Fruit fly (Drosophila melanogaster) whole organism, embryonic: Measurements from ENCODE around the gene Rai1.

Experiments
- CG10565 ChIP-seq: fragments of 200-800 bp; sonication (Bioruptor generic); optimal IDR thresholded peaks from 3 replicates; lab custom pipeline; 2016; ENCODE audit warnings: missing biosample characterization, mild to moderate bottlenecking, missing genetic modification characterization
- CG10959 ChIP-seq: fragments of 200-800 bp; sonication (Bioruptor generic); IDR thresholded peaks from 2 replicates; pipeline ENCODE4 v1.3.6; 2022; ENCODE audit warnings: missing biosample characterization, missing genetic modification characterization
- CG11093 ChIP-seq: fragments of 200-800 bp; sonication (Bioruptor generic); IDR thresholded peaks from 3 replicates; pipeline ENCODE4 v1.3.6; 2022; ENCODE audit warnings: missing biosample characterization, missing genetic modification characterization
- CG11456 ChIP-seq: fragments of 200-800 bp; sonication (Bioruptor generic); IDR thresholded peaks from 3 replicates; pipeline ENCODE4 v1.3.6; 2022; ENCODE audit warnings: missing biosample characterization, missing genetic modification characterization
- CG12236 ChIP-seq: fragments of 200-800 bp; sonication (Bioruptor generic); optimal IDR thresholded peaks from 2 replicates; lab custom pipeline; 2016; ENCODE audit warnings: missing biosample characterization, missing genetic modification characterization
- CG15601 ChIP-seq: fragments of 200-800 bp; sonication (Bioruptor generic); optimal IDR thresholded peaks from 3 replicates; lab custom pipeline; 2019; ENCODE audit warnings: missing biosample characterization, mild to moderate bottlenecking, missing genetic modification characterization, moderate library complexity
- CG1647 ChIP-seq: fragments of 200-800 bp; sonication (Bioruptor generic); optimal IDR thresholded peaks from 3 replicates; lab custom pipeline; 2016; ENCODE audit warnings: missing biosample characterization, missing genetic modification characterization
- CG16863 ChIP-seq: fragments of 200-800 bp; sonication (Bioruptor generic); optimal IDR thresholded peaks from 3 replicates; lab custom pipeline; 2016; ENCODE audit warnings: missing biosample characterization, missing genetic modification characterization
- CG17385 ChIP-seq: fragments of 200-800 bp; sonication (Bioruptor generic); optimal IDR thresholded peaks from 3 replicates; lab custom pipeline; 2018; ENCODE audit warnings: missing biosample characterization, mild to moderate bottlenecking, missing genetic modification characterization
- CG2202 ChIP-seq: fragments of 200-800 bp; sonication (Bioruptor generic); optimal IDR thresholded peaks from 2 replicates; lab custom pipeline; 2018; ENCODE audit warnings: missing biosample characterization, mild to moderate bottlenecking, missing genetic modification characterization
- CG31441 ChIP-seq: fragments of 200-800 bp; sonication (Bioruptor generic); IDR thresholded peaks from 2 replicates; pipeline ENCODE4 v1.3.6; 2022; ENCODE audit warnings: missing biosample characterization, missing genetic modification characterization
- CG43689 ChIP-seq: fragments of 200-800 bp; sonication (Bioruptor generic); IDR thresholded peaks from 2 replicates; pipeline ENCODE4 v1.3.6; 2022; ENCODE audit warnings: missing biosample characterization, missing genetic modification characterization
- CG9817 ChIP-seq: fragments of 200-800 bp; sonication (Bioruptor generic); optimal IDR thresholded peaks from 2 replicates; lab custom pipeline; 2018; ENCODE audit warnings: missing biosample characterization, mild to moderate bottlenecking, missing genetic modification characterization, moderate library complexity
- Elba2 ChIP-seq: fragments of 200-800 bp; sonication (Bioruptor generic); optimal IDR thresholded peaks from 3 replicates; lab custom pipeline; 2016; ENCODE audit warnings: missing biosample characterization, missing genetic modification characterization
- Mes4 ChIP-seq: fragments of 200-800 bp; sonication (Bioruptor generic); optimal IDR thresholded peaks from 2 replicates; lab custom pipeline; 2016; ENCODE audit warnings: missing biosample characterization, missing genetic modification characterization
- NC2β ChIP-seq: fragments of 200-800 bp; sonication (Bioruptor generic); optimal IDR thresholded peaks from 2 replicates; lab custom pipeline; 2016; ENCODE audit warnings: missing biosample characterization, missing genetic modification characterization
- Nf-YB ChIP-seq: fragments of 200-800 bp; sonication (Bioruptor generic); optimal IDR thresholded peaks from 3 replicates; lab custom pipeline; 2019; ENCODE audit warnings: missing biosample characterization, mild to moderate bottlenecking, missing genetic modification characterization, moderate library complexity
- Opbp ChIP-seq: fragments of 200-800 bp; sonication (Bioruptor generic); IDR thresholded peaks from 3 replicates; pipeline ENCODE4 v1.3.6; 2022; ENCODE audit warnings: missing biosample characterization, missing genetic modification characterization; ENCODE audit not compliant: partially characterized antibody
- Ptx1 ChIP-seq: fragments of 200-800 bp; sonication (Bioruptor generic); IDR thresholded peaks from 2 replicates; pipeline ENCODE4 v1.3.6; 2022; ENCODE audit warnings: missing biosample characterization, missing genetic modification characterization
- Scr ChIP-seq: fragments of 200-800 bp; sonication (Bioruptor generic); IDR thresholded peaks from 2 replicates; pipeline ENCODE4 v1.3.6; 2022; ENCODE audit warnings: missing biosample characterization, missing genetic modification characterization; ENCODE audit not compliant: partially characterized antibody
- Sry-δ ChIP-seq: fragments of 200-800 bp; sonication (Bioruptor generic); optimal IDR thresholded peaks from 2 replicates; lab custom pipeline; 2016; ENCODE audit warnings: missing biosample characterization, missing genetic modification characterization
- Stat92E ChIP-seq, 3 experiments: fragments of >200 bp in 2 of 3; fragments of 200-800 bp in 1 of 3; sonication (Bioruptor generic) in 1 of 3; optimal IDR thresholded peaks; 2 replicates each; lab custom pipeline; 2017 to 2019; ENCODE audit warnings: missing biosample characterization in 3 of 3, missing genetic modification characterization in 3 of 3, mild to moderate bottlenecking in 1 of 3, moderate library complexity in 1 of 3
- Vsx1 ChIP-seq: fragments of 200-800 bp; sonication (Bioruptor generic); optimal IDR thresholded peaks from 2 replicates; lab custom pipeline; 2017; ENCODE audit warnings: missing biosample characterization, mild to moderate bottlenecking, missing genetic modification characterization, missing genetic modification reagents
- ab ChIP-seq: fragments of 200-800 bp; sonication (Bioruptor generic); optimal IDR thresholded peaks from 2 replicates; lab custom pipeline; 2016; ENCODE audit warnings: missing biosample characterization, missing genetic modification characterization
- chif ChIP-seq, 2 experiments: fragments of 200-800 bp; sonication (Bioruptor generic); optimal IDR thresholded peaks; 3 replicates each; lab custom pipeline; 2016; ENCODE audit warnings: missing biosample characterization in 2 of 2, missing genetic modification characterization in 2 of 2
- ci ChIP-seq: fragments of 200-800 bp; sonication (Bioruptor generic); IDR thresholded peaks from 3 replicates; pipeline ENCODE4 v1.3.6; 2022; ENCODE audit warnings: missing biosample characterization, missing genetic modification characterization
- dmrt11E ChIP-seq: fragments of 200-800 bp; sonication (Bioruptor generic); optimal IDR thresholded peaks from 3 replicates; lab custom pipeline; 2018; ENCODE audit warnings: missing biosample characterization, mild to moderate bottlenecking, missing genetic modification characterization, moderate library complexity
- gcm2 ChIP-seq: fragments of 200-800 bp; sonication (Bioruptor generic); optimal IDR thresholded peaks from 2 replicates; lab custom pipeline; 2016; ENCODE audit warnings: missing biosample characterization, missing genetic modification characterization
- ham ChIP-seq: fragments of 200-800 bp; sonication (Bioruptor generic); IDR thresholded peaks from 2 replicates; pipeline ENCODE4 v1.3.6; 2022; ENCODE audit warnings: missing biosample characterization, missing genetic modification characterization
- her ChIP-seq: fragments of 200-800 bp; sonication (Bioruptor generic); optimal IDR thresholded peaks from 2 replicates; lab custom pipeline; 2016; ENCODE audit warnings: missing biosample characterization, missing genetic modification characterization
- hth ChIP-seq: fragments of >200 bp; optimal IDR thresholded peaks from 2 replicates; lab custom pipeline; 2017; ENCODE audit warnings: inconsistent platforms
- ind ChIP-seq: fragments of 200-800 bp; sonication (Bioruptor generic); optimal IDR thresholded peaks from 3 replicates; lab custom pipeline; 2016; ENCODE audit warnings: missing biosample characterization, missing genetic modification characterization
- maf-S ChIP-seq: fragments of 200-800 bp; sonication (Bioruptor generic); optimal IDR thresholded peaks from 2 replicates; lab custom pipeline; 2016; ENCODE audit warnings: missing biosample characterization, missing genetic modification characterization
- mam ChIP-seq: fragments of 200-800 bp; sonication (Bioruptor generic); optimal IDR thresholded peaks from 3 replicates; lab custom pipeline; 2016; ENCODE audit warnings: missing biosample characterization, missing genetic modification characterization
- nom ChIP-seq: fragments of 200-800 bp; sonication (Bioruptor generic); optimal IDR thresholded peaks from 2 replicates; lab custom pipeline; 2017; ENCODE audit warnings: missing biosample characterization, missing genetic modification characterization, mild to moderate bottlenecking, moderate library complexity, missing genetic modification reagents
- odd ChIP-seq: fragments of 200-800 bp; sonication (Bioruptor generic); optimal IDR thresholded peaks from 2 replicates; lab custom pipeline; 2017; ENCODE audit warnings: missing biosample characterization, mild to moderate bottlenecking, missing genetic modification characterization
- pan ChIP-seq, 4 experiments: fragments of >200 bp in 3 of 4; fragments of 200-800 bp in 1 of 4; sonication (Bioruptor generic) in 1 of 4; optimal IDR thresholded peaks in 3 of 4; IDR thresholded peaks in 1 of 4; 2 replicates each; pipeline versions ENCODE4 v1.3.6 to Lab custom; 2017 to 2022; ENCODE audit warnings: missing biosample characterization in 2 of 4, missing genetic modification characterization in 2 of 4, mixed read lengths in 1 of 4
- psq ChIP-seq: fragments of 200-800 bp; sonication (Bioruptor generic); optimal IDR thresholded peaks from 2 replicates; lab custom pipeline; 2017; ENCODE audit warnings: missing biosample characterization, missing genetic modification characterization
- sc ChIP-seq, 3 experiments: fragments of >200 bp in 2 of 3; fragments of 200-800 bp in 1 of 3; sonication (Bioruptor generic) in 1 of 3; optimal IDR thresholded peaks; 2 replicates in 2 of 3; 3 replicates in 1 of 3; lab custom pipeline; 2017; ENCODE audit warnings: mild to moderate bottlenecking in 1 of 3, missing biosample characterization in 1 of 3, missing genetic modification characterization in 1 of 3, missing genetic modification reagents in 1 of 3
- sens-2 ChIP-seq: fragments of 200-800 bp; sonication (Bioruptor generic); IDR thresholded peaks from 2 replicates; pipeline ENCODE4 v1.3.6; 2022; ENCODE audit warnings: missing biosample characterization, missing genetic modification characterization
- sim ChIP-seq: fragments of 200-800 bp; sonication (Bioruptor generic); IDR thresholded peaks from 2 replicates; pipeline ENCODE4 v1.3.6; 2022; ENCODE audit warnings: missing biosample characterization, missing genetic modification characterization
- sima ChIP-seq: fragments of 200-800 bp; sonication (Bioruptor generic); optimal IDR thresholded peaks from 2 replicates; lab custom pipeline; 2016; ENCODE audit warnings: missing biosample characterization, missing genetic modification characterization
- sisA ChIP-seq: fragments of 200-800 bp; sonication (Bioruptor generic); IDR thresholded peaks from 2 replicates; pipeline ENCODE4 v1.3.6; 2022; ENCODE audit warnings: missing biosample characterization, missing genetic modification characterization
- slp2 ChIP-seq: fragments of 200-800 bp; sonication (Bioruptor generic); optimal IDR thresholded peaks from 2 replicates; lab custom pipeline; 2016; ENCODE audit warnings: missing biosample characterization, missing genetic modification characterization
- stc ChIP-seq: fragments of 200-800 bp; sonication (Bioruptor generic); IDR thresholded peaks from 2 replicates; pipeline ENCODE4 v1.3.6; 2022; ENCODE audit warnings: missing biosample characterization, missing genetic modification characterization
- sug ChIP-seq: fragments of 200-800 bp; optimal IDR thresholded peaks from 2 replicates; lab custom pipeline; 2019; ENCODE audit warnings: missing biosample characterization, mild to moderate bottlenecking, missing genetic modification characterization, moderate library complexity
- wor ChIP-seq: fragments of 200-800 bp; sonication (Bioruptor generic); IDR thresholded peaks from 2 replicates; pipeline ENCODE4 v1.3.6; 2022; ENCODE audit warnings: missing biosample characterization, missing genetic modification characterization
- zen2 ChIP-seq: fragments of 200-800 bp; sonication (Bioruptor generic); IDR thresholded peaks from 3 replicates; pipeline ENCODE4 v1.3.6; 2022; ENCODE audit warnings: missing biosample characterization, missing genetic modification characterization; ENCODE audit not compliant: partially characterized antibody

The Rai1 gene

dm6 chrX:16808654-16809053 is 5.5 kb upstream of the Rai1 start (continued):
- no peak for TF ChIP-seq Elba2 (GFP tag; lab: Kevin White, UChicago)

dm6 chrX:16805768-16806167 is 2.6 kb upstream of the Rai1 start, which contains the start of gene ppk28:
Gene ppk28, plus strand, starts transcription at chrX:16806068.
- TF ChIP-seq nom (GFP tag; lab: Kevin White, UChicago) (no peak), Stat92E (GFP tag; optimal IDR thresholded peaks at IDR 0.05; lab: Kevin White, UChicago) (no peak), sug (tag; lab: Kevin White, UChicago) (no peak), CG11093 (GFP tag; lab: Robert Waterston, UW) (no peak), odd (GFP tag; lab: Kevin White, UChicago) (no peak), hth (lab: Kevin White, UChicago) (no peak), CG31441 (GFP tag; lab: Robert Waterston, UW) (no peak), zen2 (GFP tag; lab: Robert Waterston, UW) (no peak), ci (GFP tag; lab: Robert Waterston, UW) (no peak), maf-S (GFP tag; lab: Kevin White, UChicago) (no peak), sim (GFP tag; lab: Robert Waterston, UW) (no peak), Ptx1 (GFP tag; lab: Robert Waterston, UW) (no peak), her (GFP tag; lab: Kevin White, UChicago) (no peak), CG10959 (GFP tag; lab: Robert Waterston, UW) (no peak), CG11456 (GFP tag; lab: Robert Waterston, UW) (no peak), sima (no peak), sens-2 (GFP tag; lab: Robert Waterston, UW) (no peak)

DNA sequence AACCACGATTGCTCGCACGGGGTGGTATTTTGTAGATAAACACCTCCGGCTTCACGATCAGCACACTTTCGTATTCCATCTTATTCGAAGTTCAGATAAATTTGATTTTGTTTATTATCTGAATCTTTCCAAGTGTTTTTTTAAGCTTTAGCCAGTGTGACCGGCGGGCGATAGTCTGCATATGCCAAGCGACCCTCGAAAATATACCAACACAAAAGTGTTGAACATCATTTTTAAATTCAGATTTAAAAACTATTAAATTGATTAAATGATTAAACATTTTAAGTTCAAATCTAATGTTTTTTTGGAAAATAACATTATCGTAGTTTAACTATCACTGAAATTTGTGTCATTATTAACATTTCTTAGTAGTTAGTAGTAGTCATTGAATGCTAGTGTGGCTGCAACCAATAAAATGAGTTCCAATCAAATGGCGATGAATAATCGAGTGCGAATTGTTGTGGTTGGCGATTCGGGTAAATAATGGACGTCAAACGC is 2.6 kb downstream of the Rai1 start, which contains the start of the genes CG9132 and CG4789:
TSS of gene CG9132 (minus strand) at position 181 of the 498 bp plus-strand sequence.
TSS of gene CG4789 (plus strand) at position 401 of the 498 bp plus-strand sequence.
- TF ChIP-seq CG1647 (GFP tag; lab: Kevin White, UChicago) (no peak), slp2 (GFP tag; lab: Kevin White, UChicago) (no peak), CG16863 (no peak), sc (optimal IDR thresholded peaks at IDR 0.05; lab: Kevin White, UChicago) (no peak), sc (GFP tag; optimal IDR thresholded peaks at IDR 0.05; lab: Kevin White, UChicago) (no peak), sim (GFP tag; lab: Robert Waterston, UW) (no peak), stc (no peak), mam (no peak), CG10565 (GFP tag; lab: Kevin White, UChicago) (no peak), CG15601 (tag; lab: Kevin White, UChicago) (no peak), gcm2 (GFP tag; lab: Kevin White, UChicago) (no peak), Vsx1 (GFP tag; lab: Kevin White, UChicago) (no peak), Nf-YB (no peak), CG9817 (no peak), Scr (GFP tag; lab: Robert Waterston, UW) (peak; percentile 24; the same call in 1 of the 2 replicates), CG2202 (tag; lab: Kevin White, UChicago) (no peak), NC2β (no peak), ab (GFP tag; lab: Kevin White, UChicago) (no peak), Mes4 (GFP tag; lab: Kevin White, UChicago) (no peak), ind (GFP tag; lab: Kevin White, UChicago) (no peak), CG43689 (GFP tag; lab: Robert Waterston, UW) (no peak), Sry-δ (peak; percentile 8), CG12236 (GFP tag; lab: Kevin White, UChicago) (no peak), CG17385 (GFP tag; lab: Kevin White, UChicago) (no peak), sisA (no peak), Opbp (GFP tag; lab: Robert Waterston, UW) (no peak), chif (GFP tag; optimal IDR thresholded peaks at IDR 0.05; lab: Kevin White, UChicago) (no peak), ham (GFP tag; lab: Robert Waterston, UW) (no peak), wor (GFP tag; lab: Robert Waterston, UW) (no peak), psq (GFP tag; lab: Kevin White, UChicago) (no peak), dmrt11E (tag; lab: Kevin White, UChicago) (no peak), pan (optimal IDR thresholded peaks at IDR 0.05; lab: Kevin White, UChicago) (no peak), pan (GFP tag; optimal IDR thresholded peaks at IDR 0.05 in 1 of 2, IDR thresholded peaks at IDR 0.05 in 1 of 2) (no peak)
